Fruit fly (Drosophila melanogaster): Measurements from ENCODE around the gene CG9609.

Gene CG9609

DNA sequence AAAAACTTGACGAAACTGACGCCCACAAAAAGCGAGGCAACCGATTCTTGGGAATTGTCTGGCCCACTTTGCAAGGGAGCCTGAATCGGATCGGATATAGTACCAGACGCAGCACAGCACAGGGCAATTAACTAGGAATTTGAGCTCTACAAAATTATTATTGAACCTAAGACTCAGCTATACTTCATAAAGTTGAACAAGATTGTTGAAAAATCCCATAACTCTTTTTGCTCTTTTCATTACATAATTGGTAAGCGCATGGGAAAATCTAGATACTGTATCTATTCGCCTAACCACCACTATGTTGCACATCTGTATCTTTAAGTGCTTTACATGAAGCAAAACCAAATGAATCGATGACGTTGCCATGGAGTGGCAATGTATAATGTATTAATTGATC, 46.3 kb upstream of the CG9609 start (continued):
- TF ChIP-seq crp (GFP tag; optimal IDR thresholded peaks at IDR 0.05) = peak in 1 of 2 experiments; percentile 13
- peak; percentile 61 for TF ChIP-seq CG6813 (GFP tag; optimal IDR thresholded peaks at IDR 0.05)
- peak; percentile 57 for TF ChIP-seq Abd-B (GFP tag; optimal IDR thresholded peaks at IDR 0.05)
- no peak for TF ChIP-seq MBD-R2 (GFP tag; IDR thresholded peaks at IDR 0.05)
- no peak for TF ChIP-seq CG11398 (GFP tag; optimal IDR thresholded peaks at IDR 0.05)
- TF ChIP-seq NC2α (GFP tag; optimal IDR thresholded peaks at IDR 0.05) = no peak
- no peak for TF ChIP-seq CG8478 (optimal IDR thresholded peaks at IDR 0.05)
- TF ChIP-seq bab2 (GFP tag; optimal IDR thresholded peaks at IDR 0.05) = peak; percentile 62
- TF ChIP-seq Nf-YA (GFP tag; IDR thresholded peaks at IDR 0.05) = peak; percentile 50; the same call in 1 of the 2 replicates
- no peak for TF ChIP-seq CG11560 (tag; IDR thresholded peaks at IDR 0.05)
- peak; percentile 6 for TF ChIP-seq CG18011 (GFP tag; optimal IDR thresholded peaks at IDR 0.05)
- TF ChIP-seq CHES-1-like (GFP tag; optimal IDR thresholded peaks at IDR 0.05) = peak; percentile 7
- peak; percentile 63 for TF ChIP-seq CG9817 (tag; optimal IDR thresholded peaks at IDR 0.05)
- TF ChIP-seq odd (GFP tag; optimal IDR thresholded peaks at IDR 0.05) = peak; percentile 69
- TF ChIP-seq CG2120 (GFP tag; optimal IDR thresholded peaks at IDR 0.05) = peak; percentile 33
- TF ChIP-seq CG15696 (tag; optimal IDR thresholded peaks at IDR 0.05) = no peak
- TF ChIP-seq ken (GFP tag; IDR thresholded peaks at IDR 0.05) = peak; percentile 83
- peak; percentile 78 for TF ChIP-seq az2 (GFP tag; optimal IDR thresholded peaks at IDR 0.05)
- TF ChIP-seq CG6272 (GFP tag; IDR thresholded peaks at IDR 0.05) = no peak
- TF ChIP-seq Rfx (GFP tag; IDR thresholded peaks at IDR 0.05) = peak; percentile 68
- TF ChIP-seq Pdp1 (GFP tag; optimal IDR thresholded peaks at IDR 0.05) = peak; percentile 63 to 89
- peak; percentile 67; the same call in 2 of the 3 replicates for TF ChIP-seq CG7357 (GFP tag; IDR thresholded peaks at IDR 0.05)
- TF ChIP-seq ap (GFP tag; IDR thresholded peaks at IDR 0.05) = peak; percentile 70
- no peak for TF ChIP-seq crol (GFP tag; IDR thresholded peaks at IDR 0.05)
- no peak for TF ChIP-seq gsb (GFP tag; IDR thresholded peaks at IDR 0.05)
- TF ChIP-seq Ets97D (GFP tag; optimal IDR thresholded peaks at IDR 0.05) = peak; percentile 27
- TF ChIP-seq nau (GFP tag; optimal IDR thresholded peaks at IDR 0.05) = peak; percentile 57
- peak; percentile 79 for TF ChIP-seq CG10366 (GFP tag; IDR thresholded peaks at IDR 0.05)
- no peak for TF ChIP-seq CG10321 (GFP tag; IDR thresholded peaks at IDR 0.05)
- no peak for TF ChIP-seq hkb (optimal IDR thresholded peaks at IDR 0.05)
- TF ChIP-seq hkb (GFP tag; IDR thresholded peaks at IDR 0.05) = peak; percentile 85
- TF ChIP-seq kay (GFP tag; optimal IDR thresholded peaks at IDR 0.05) = peak; percentile 31
- peak; percentile 55 for TF ChIP-seq CG1792 (GFP tag; optimal IDR thresholded peaks at IDR 0.05)
- peak; percentile 70 for TF ChIP-seq CG14441 (GFP tag; IDR thresholded peaks at IDR 0.05)
- no peak for TF ChIP-seq HLHmδ (GFP tag; optimal IDR thresholded peaks at IDR 0.05)
- peak; percentile 51; the same call in 1 of the 3 replicates for TF ChIP-seq ase (GFP tag; IDR thresholded peaks at IDR 0.05)
- TF ChIP-seq Antp (GFP tag; optimal IDR thresholded peaks at IDR 0.05) = peak; percentile 68
- peak; percentile 74 for TF ChIP-seq Asciz (GFP tag; optimal IDR thresholded peaks at IDR 0.05)
- peak; percentile 60 for TF ChIP-seq CG18476 (GFP tag; optimal IDR thresholded peaks at IDR 0.05)
- peak; percentile 84 for TF ChIP-seq CG7839 (tag; optimal IDR thresholded peaks at IDR 0.05)
- peak; percentile 75 for TF ChIP-seq Ada2b (GFP tag; IDR thresholded peaks at IDR 0.05)
- TF ChIP-seq inv (GFP tag; IDR thresholded peaks at IDR 0.05; ENCODE audit: partially characterized antibody) = no peak
- peak; percentile 62 for TF ChIP-seq nerfin-1 (tag; optimal IDR thresholded peaks at IDR 0.05)
- peak; percentile 88 for TF ChIP-seq CG17328 (GFP tag; IDR thresholded peaks at IDR 0.05)
- peak; percentile 44 for TF ChIP-seq CG31365 (tag; optimal IDR thresholded peaks at IDR 0.05)
- TF ChIP-seq sima (GFP tag; optimal IDR thresholded peaks at IDR 0.05) = no peak
- TF ChIP-seq nerfin-2 (GFP tag; IDR thresholded peaks at IDR 0.05; ENCODE audit: partially characterized antibody) = no peak
- peak; percentile 36 for TF ChIP-seq cwo (GFP tag; optimal IDR thresholded peaks at IDR 0.05)
- peak; percentile 69 for TF ChIP-seq Mes4 (GFP tag; optimal IDR thresholded peaks at IDR 0.05)
- TF ChIP-seq gcm (GFP tag; optimal IDR thresholded peaks at IDR 0.05) = peak; percentile 61
- TF ChIP-seq al (GFP tag; IDR thresholded peaks at IDR 0.05) = 0 out of 2 replicates have a peak, but pooled peaks have one; percentile 32
- no peak for TF ChIP-seq ro (GFP tag; IDR thresholded peaks at IDR 0.05)
